Worm (Caenorhabditis elegans) whole organism, L4 larva: Measurements from ENCODE around the gene D1014.4.

ENCODE experiments used
- D1046.2 ChIP-seq: fragments of 200-800 bp; sonication (Bioruptor generic); IDR thresholded peaks from 2 replicates; pipeline ENCODE4 v1.3.6; 2022; ENCODE audit warnings: missing genetic modification characterization, missing compliant biosample characterization
- F26F4.8 ChIP-seq: fragments of 200-800 bp; sonication (Bioruptor generic); conservative IDR thresholded peaks from 2 replicates; pipeline ENCODE4 v1.3.6; 2022; ENCODE audit warnings: missing genetic modification characterization, missing compliant biosample characterization
- F37D6.2 ChIP-seq: sonication (generic microtip); optimal IDR thresholded peaks from 2 replicates; lab custom pipeline; 2016; ENCODE audit warnings: mild to moderate bottlenecking, missing genetic modification characterization, missing compliant biosample characterization
- F44E2.7 ChIP-seq: fragments of 200-800 bp; sonication (Bioruptor generic); IDR thresholded peaks from 2 replicates; pipeline ENCODE4 v2.1.2; 2022; ENCODE audit warnings: missing genetic modification characterization, missing compliant biosample characterization
- F49E8.2 ChIP-seq: sonication (generic microtip); optimal IDR thresholded peaks from 2 replicates; lab custom pipeline; 2016; ENCODE audit warnings: missing compliant biosample characterization, mild to moderate bottlenecking, missing genetic modification characterization, borderline replicate concordance
- T20F7.1 ChIP-seq: fragments of 200-800 bp; sonication (Bioruptor generic); optimal IDR thresholded peaks from 2 replicates; lab custom pipeline; 2018; ENCODE audit warnings: mild to moderate bottlenecking, missing genetic modification characterization, missing compliant biosample characterization
- Y105C5A.15 ChIP-seq: fragments of 200-800 bp; sonication (Bioruptor generic); IDR thresholded peaks from 2 replicates; pipeline ENCODE4 v1.3.6; 2022; ENCODE audit warnings: missing genetic modification characterization, missing compliant biosample characterization
- Y5F2A.4 ChIP-seq: fragments of 200-800 bp; sonication (Bioruptor generic); optimal IDR thresholded peaks from 2 replicates; lab custom pipeline; 2018; ENCODE audit warnings: mild to moderate bottlenecking, missing genetic modification characterization, missing compliant biosample characterization
- Y75B8A.6 ChIP-seq: fragments of 200-800 bp; sonication (Bioruptor generic); IDR thresholded peaks from 2 replicates; pipeline ENCODE4 v1.3.6; 2022; ENCODE audit warnings: missing genetic modification reagents, missing genetic modification characterization, missing compliant biosample characterization
- ceh-20 ChIP-seq: fragments of 200-800 bp; sonication (Bioruptor generic); IDR thresholded peaks from 2 replicates; pipeline ENCODE4 v1.3.6; 2022; ENCODE audit warnings: missing genetic modification reagents, missing genetic modification characterization, missing compliant biosample characterization
- ceh-62 ChIP-seq: sonication (generic microtip); optimal IDR thresholded peaks from 2 replicates; lab custom pipeline; 2017; ENCODE audit warnings: missing biosample characterization, missing genetic modification characterization
- daf-19 ChIP-seq: fragments of 200-800 bp; sonication (Bioruptor generic); conservative IDR thresholded peaks from 2 replicates; pipeline ENCODE4 v1.3.6; 2022; ENCODE audit warnings: missing genetic modification characterization, missing compliant biosample characterization
- dmd-6 ChIP-seq: fragments of 200-800 bp; sonication (Bioruptor generic); IDR thresholded peaks from 2 replicates; pipeline ENCODE4 v1.3.6; 2022; ENCODE audit warnings: missing genetic modification reagents, missing genetic modification characterization, missing compliant biosample characterization
- dmd-8 ChIP-seq: fragments of 200-800 bp; sonication (Bioruptor generic); IDR thresholded peaks from 2 replicates; pipeline ENCODE4 v1.3.6; 2022; ENCODE audit warnings: missing genetic modification characterization, missing compliant biosample characterization
- duxl-1 ChIP-seq: sonication (generic microtip); optimal IDR thresholded peaks from 2 replicates; lab custom pipeline; 2016; ENCODE audit warnings: mild to moderate bottlenecking, missing genetic modification characterization, moderate library complexity, missing compliant biosample characterization; ENCODE audit not compliant: poor library complexity
- hif-1 ChIP-seq, 2 experiments: sonication (generic microtip); optimal IDR thresholded peaks; 2 replicates each; lab custom pipeline; 2016 to 2017; ENCODE audit warnings: missing compliant biosample characterization in 2 of 2, missing genetic modification characterization in 2 of 2, missing genetic modification reagents in 2 of 2, missing genotype in 2 of 2, mild to moderate bottlenecking in 1 of 2
- jun-1 ChIP-seq: fragments of 150-350 bp; optimal IDR thresholded peaks from 2 replicates; lab custom pipeline; 2014; ENCODE audit warnings: missing biosample characterization, missing genetic modification reagents, missing genetic modification characterization
- lin-15B ChIP-seq: fragments of 150-350 bp; sonication (generic microtip); optimal IDR thresholded peaks from 3 replicates; lab custom pipeline; 2014; ENCODE audit warnings: missing biosample characterization, missing genetic modification characterization
- lin-38 ChIP-seq: fragments of 200-800 bp; sonication (Bioruptor generic); IDR thresholded peaks from 2 replicates; pipeline ENCODE4 v1.3.6; 2022; ENCODE audit warnings: missing genetic modification reagents, missing genetic modification characterization, missing compliant biosample characterization
- lin-39 ChIP-seq: fragments of 150-350 bp; optimal IDR thresholded peaks from 2 replicates; lab custom pipeline; 2014; ENCODE audit warnings: missing biosample characterization, missing genetic modification reagents, missing genetic modification characterization
- lir-3 ChIP-seq: sonication (generic microtip); optimal IDR thresholded peaks from 2 replicates; lab custom pipeline; 2016; ENCODE audit warnings: mild to moderate bottlenecking, missing genetic modification characterization, missing compliant biosample characterization
- lsy-2 ChIP-seq, 2 experiments: fragments of 150-350 bp in 1 of 2; sonication (generic microtip) in 1 of 2; optimal IDR thresholded peaks; 2 replicates each; lab custom pipeline; 2014 to 2017; ENCODE audit warnings: missing biosample characterization in 2 of 2, missing genetic modification characterization in 2 of 2
- mdt-29 ChIP-seq: fragments of 200-800 bp; sonication (Bioruptor generic); IDR thresholded peaks from 2 replicates; pipeline ENCODE4 v1.3.6; 2022; ENCODE audit warnings: missing genetic modification reagents, missing genetic modification characterization, missing compliant biosample characterization
- mes-2 ChIP-seq: sonication (generic microtip); optimal IDR thresholded peaks from 2 replicates; lab custom pipeline; 2016; ENCODE audit warnings: missing genotype, mild to moderate bottlenecking, missing genetic modification characterization, missing compliant biosample characterization; ENCODE audit not compliant: poor library complexity, severe bottlenecking
- nhr-10 ChIP-seq: fragments of 150-350 bp; optimal IDR thresholded peaks from 2 replicates; lab custom pipeline; 2014; ENCODE audit warnings: missing biosample characterization, missing genetic modification characterization
- nhr-111 ChIP-seq: fragments of 200-800 bp; sonication (Bioruptor generic); optimal IDR thresholded peaks from 2 replicates; lab custom pipeline; 2018; ENCODE audit warnings: mild to moderate bottlenecking, missing genetic modification characterization, missing compliant biosample characterization
- saeg-2 ChIP-seq: fragments of 200-800 bp; sonication (Bioruptor generic); IDR thresholded peaks from 2 replicates; pipeline ENCODE4 v1.3.6; 2022; ENCODE audit warnings: missing genetic modification reagents, missing genetic modification characterization, missing compliant biosample characterization
- skn-1 ChIP-seq: fragments of 150-350 bp; optimal IDR thresholded peaks from 2 replicates; lab custom pipeline; 2014; ENCODE audit warnings: missing biosample characterization, missing genetic modification characterization
- snpc-4 ChIP-seq: fragments of 150-350 bp; optimal IDR thresholded peaks from 2 replicates; lab custom pipeline; 2014; ENCODE audit warnings: missing biosample characterization, missing genetic modification characterization
- unc-39 ChIP-seq: sonication (generic microtip); optimal IDR thresholded peaks from 2 replicates; lab custom pipeline; 2017; ENCODE audit warnings: missing biosample characterization, missing genetic modification characterization
- unc-62 ChIP-seq, 3 experiments: fragments of 150-350 bp in 1 of 3; sonication (generic microtip); optimal IDR thresholded peaks in 2 of 3; peaks in 1 of 3; 1 replicate in 1 of 3; 2 replicates in 2 of 3; lab custom pipeline; 2014 to 2017; ENCODE audit warnings: missing biosample characterization in 3 of 3, missing genetic modification characterization in 3 of 3, missing genetic modification reagents in 3 of 3, missing genotype in 1 of 3
- vab-7 ChIP-seq: fragments of 200-800 bp; sonication (Bioruptor generic); IDR thresholded peaks from 2 replicates; pipeline ENCODE4 v1.3.6; 2022; ENCODE audit warnings: missing genetic modification reagents, missing genetic modification characterization, missing compliant biosample characterization
- zfp-2 ChIP-seq: sonication (generic microtip); optimal IDR thresholded peaks from 2 replicates; lab custom pipeline; 2016; ENCODE audit warnings: mild to moderate bottlenecking, missing genetic modification characterization, missing compliant biosample characterization
- zip-11 ChIP-seq: fragments of 200-800 bp; sonication (Bioruptor generic); IDR thresholded peaks from 2 replicates; pipeline ENCODE4 v1.3.6; 2022; ENCODE audit warnings: missing genetic modification characterization, missing compliant biosample characterization
- ztf-11 ChIP-seq: fragments of 150-350 bp; optimal IDR thresholded peaks from 2 replicates; lab custom pipeline; 2014; ENCODE audit warnings: missing biosample characterization, missing genetic modification characterization
- ztf-7 ChIP-seq: fragments of 150-350 bp; optimal IDR thresholded peaks from 2 replicates; lab custom pipeline; 2014; ENCODE audit warnings: missing biosample characterization, missing genetic modification characterization

The D1014.4 gene

ce11 chrV:8104473-8104872 lies 28.6 kb upstream of the D1014.4 start, which contains the start of gene srlf-16:
srlf-16 (plus strand) TSS chrV:8104773.
- TF ChIP-seq Y75B8A.6 (GFP tag; lab: Robert Waterston, UW): no peak
- no peak for TF ChIP-seq ceh-62
- TF ChIP-seq duxl-1 (tag; lab: Kevin White, UChicago): no peak
- no peak for TF ChIP-seq lsy-2 (tag; optimal IDR thresholded peaks at IDR 0.05; lab: Kevin White, UChicago)
- no peak for TF ChIP-seq lin-39
- TF ChIP-seq unc-62 (GFP tag; optimal IDR thresholded peaks at IDR 0.05 in 1 of 2; lab: Kevin White, UChicago): no peak
- TF ChIP-seq unc-62 (tag; optimal IDR thresholded peaks at IDR 0.05; lab: Kevin White, UChicago): no peak
- TF ChIP-seq vab-7 (GFP tag; lab: Robert Waterston, UW): no peak
- TF ChIP-seq unc-39: no peak
- TF ChIP-seq dmd-8 (GFP tag; lab: Robert Waterston, UW): no peak
- no peak for TF ChIP-seq T20F7.1
- no peak for TF ChIP-seq Y5F2A.4 (GFP tag; lab: Kevin White, UChicago)
- no peak for TF ChIP-seq ztf-7 (tag; lab: Kevin White, UChicago)
- no peak for TF ChIP-seq jun-1 (tag; lab: Kevin White, UChicago)
- TF ChIP-seq zfp-2 (tag; lab: Kevin White, UChicago): no peak

- no peak for TF ChIP-seq snpc-4
- no peak for TF ChIP-seq dmd-6 (GFP tag; lab: Robert Waterston, UW)
- TF ChIP-seq lsy-2 (tag; optimal IDR thresholded peaks at IDR 0.05; lab: Kevin White, UChicago): no peak
- no peak for TF ChIP-seq lin-38 (GFP tag; lab: Robert Waterston, UW)
- no peak for TF ChIP-seq saeg-2 (GFP tag; lab: Robert Waterston, UW)
- TF ChIP-seq lin-15B: no peak
- no peak for TF ChIP-seq Y105C5A.15
- no peak for TF ChIP-seq F37D6.2 (tag; lab: Kevin White, UChicago)
- no peak for TF ChIP-seq F49E8.2 (tag; lab: Kevin White, UChicago)
- no peak for TF ChIP-seq mes-2 (tag; lab: Kevin White, UChicago)
- TF ChIP-seq F26F4.8: no peak
- no peak for TF ChIP-seq hif-1 (tag; optimal IDR thresholded peaks at IDR 0.05; lab: Kevin White, UChicago)
- no peak for TF ChIP-seq skn-1 (tag; lab: Kevin White, UChicago)
- TF ChIP-seq F44E2.7: no peak
- no peak for TF ChIP-seq unc-62 (GFP tag; optimal IDR thresholded peaks at IDR 0.05 in 1 of 2; lab: Kevin White, UChicago)
- no peak for TF ChIP-seq unc-62 (tag; optimal IDR thresholded peaks at IDR 0.05; lab: Kevin White, UChicago)
- no peak for TF ChIP-seq daf-19 (GFP tag; lab: Robert Waterston, UW)
These were observed 24.4 kb upstream of the D1014.4 start, which contains the start of gene myo-5 for ce11 chrV:8108670-8109069. myo-5 (plus strand) TSS chrV:8108970.

ce11 chrV:8110816-8111215 lies 22.2 kb upstream of the D1014.4 start:
- no peak for TF ChIP-seq zip-11 (GFP tag; lab: Robert Waterston, UW)
- no peak for TF ChIP-seq ztf-11 (tag; lab: Kevin White, UChicago)
- TF ChIP-seq nhr-111 (GFP tag; lab: Kevin White, UChicago): no peak
- no peak for TF ChIP-seq ceh-20 (GFP tag; lab: Robert Waterston, UW)
- no peak for TF ChIP-seq F44E2.7
- TF ChIP-seq mdt-29 (GFP tag; lab: Robert Waterston, UW): no peak
- TF ChIP-seq Y5F2A.4 (GFP tag; lab: Kevin White, UChicago): no peak
- no peak for TF ChIP-seq D1046.2
- no peak for TF ChIP-seq nhr-10 (tag; lab: Kevin White, UChicago)
- no peak for TF ChIP-seq lir-3

- TF ChIP-seq unc-62 (GFP tag; optimal IDR thresholded peaks at IDR 0.05 in 1 of 2; lab: Kevin White, UChicago) (peak in 1 of 2 experiments; percentile 93), unc-62 (tag; optimal IDR thresholded peaks at IDR 0.05; lab: Kevin White, UChicago) (no peak), T20F7.1 (no peak)
These were observed 18.5 kb upstream of the D1014.4 start for ce11 chrV:8114542-8114941.
